Worm (Caenorhabditis elegans): ENCODE data around the gene nhr-10.

DNA sequence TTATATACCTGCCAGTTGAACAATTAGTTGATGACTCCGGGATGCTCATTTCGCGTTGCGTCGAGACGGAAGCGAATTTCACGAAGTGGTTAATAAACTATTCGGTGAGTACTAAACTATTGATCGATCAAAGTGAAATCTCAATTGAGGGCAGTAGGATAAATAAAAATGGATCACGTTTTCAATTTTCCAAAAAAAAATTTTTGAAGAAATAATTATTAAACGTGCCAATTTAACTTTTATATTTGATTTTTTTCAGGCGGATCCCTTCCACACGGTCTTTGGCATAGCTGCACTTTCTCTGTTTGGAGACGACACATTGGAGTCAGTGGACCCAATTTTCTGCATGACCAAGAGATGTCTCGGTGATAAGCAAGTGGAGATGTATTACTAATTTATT, 20.8 kb upstream of the nhr-10 start, which contains the start of gene B0280.17:
- TF ChIP-seq ama-1 (optimal IDR thresholded peaks at IDR 0.05): no peak
- no peak for TF ChIP-seq hnd-1 (tag; optimal IDR thresholded peaks at IDR 0.05)
- no peak for TF ChIP-seq aly-1 (tag; optimal IDR thresholded peaks at IDR 0.05)
- no peak for TF ChIP-seq flt-1 (GFP tag; IDR thresholded peaks at IDR 0.05)
- no peak for TF ChIP-seq ceh-36 (tag; optimal IDR thresholded peaks at IDR 0.05)
- TF ChIP-seq B0310.2 (tag; optimal IDR thresholded peaks at IDR 0.05): no peak
- TF ChIP-seq tbx-37 (GFP tag; conservative IDR thresholded peaks at IDR 0.05): no peak
- TF ChIP-seq F13C5.2 (tag; optimal IDR thresholded peaks at IDR 0.05): no peak
- TF ChIP-seq hmg-4 (GFP tag; optimal IDR thresholded peaks at IDR 0.05): no peak
- TF ChIP-seq tra-4 (tag; optimal IDR thresholded peaks at IDR 0.05): no peak
- no peak for TF ChIP-seq ceh-13 (GFP tag; optimal IDR thresholded peaks at IDR 0.05)
- no peak for TF ChIP-seq pes-1 (GFP tag; IDR thresholded peaks at IDR 0.05)

All from whole organism, early embryonic.